Worm (Caenorhabditis elegans) whole organism, late embryonic: ENCODE results near the gene Y116A8A.2.

Source experiments
- C08G9.2 ChIP-seq: sonication (generic microtip); optimal IDR thresholded peaks from 2 replicates; lab custom pipeline; 2016; ENCODE audit warnings: mild to moderate bottlenecking, missing genetic modification characterization, moderate library complexity, missing compliant biosample characterization
- K02D7.2 ChIP-seq: sonication (generic microtip); optimal IDR thresholded peaks from 2 replicates; lab custom pipeline; 2017; ENCODE audit warnings: mild to moderate bottlenecking, missing genetic modification characterization, missing compliant biosample characterization
- T23F11.4 ChIP-seq: fragments of 200-800 bp; sonication (Bioruptor generic); optimal IDR thresholded peaks from 2 replicates; lab custom pipeline; 2018; ENCODE audit warnings: mild to moderate bottlenecking, missing genetic modification characterization, missing compliant biosample characterization
- Y22D7AL.16 ChIP-seq: sonication (generic microtip); optimal IDR thresholded peaks from 2 replicates; lab custom pipeline; 2016; ENCODE audit warnings: missing genetic modification characterization, missing compliant biosample characterization
- ceh-18 ChIP-seq: sonication (generic microtip); optimal IDR thresholded peaks from 2 replicates; lab custom pipeline; 2016; ENCODE audit warnings: missing genetic modification characterization, missing compliant biosample characterization
- ceh-19 ChIP-seq: fragments of 200-800 bp; sonication (Bioruptor generic); optimal IDR thresholded peaks from 2 replicates; lab custom pipeline; 2018; ENCODE audit warnings: mild to moderate bottlenecking, missing genetic modification characterization, missing compliant biosample characterization
- ceh-31 ChIP-seq: sonication (generic microtip); optimal IDR thresholded peaks from 2 replicates; lab custom pipeline; 2016; ENCODE audit warnings: missing genetic modification characterization, missing compliant biosample characterization
- ceh-34 ChIP-seq: sonication (generic microtip); optimal IDR thresholded peaks from 2 replicates; lab custom pipeline; 2016; ENCODE audit warnings: mild to moderate bottlenecking, missing genetic modification characterization, missing compliant biosample characterization
- ceh-48 ChIP-seq: sonication (generic microtip); optimal IDR thresholded peaks from 2 replicates; lab custom pipeline; 2016; ENCODE audit warnings: missing genetic modification characterization, inconsistent platforms, missing compliant biosample characterization
- dve-1 ChIP-seq: sonication (generic microtip); optimal IDR thresholded peaks from 2 replicates; lab custom pipeline; 2017; ENCODE audit warnings: antibody characterized with exemption, mild to moderate bottlenecking, missing genetic modification characterization, missing compliant biosample characterization
- elt-2 ChIP-seq: sonication (generic microtip); optimal IDR thresholded peaks from 2 replicates; lab custom pipeline; 2016; ENCODE audit warnings: missing genetic modification reagents, missing genetic modification characterization, missing compliant biosample characterization
- elt-4 ChIP-seq: sonication (generic microtip); optimal IDR thresholded peaks from 2 replicates; lab custom pipeline; 2016; ENCODE audit warnings: missing genetic modification characterization, missing compliant biosample characterization
- eyg-1 ChIP-seq: sonication (generic microtip); optimal IDR thresholded peaks from 2 replicates; lab custom pipeline; 2016; ENCODE audit warnings: missing genotype, missing genetic modification characterization, missing compliant biosample characterization
- fkh-6 ChIP-seq: sonication (generic microtip); optimal IDR thresholded peaks from 2 replicates; lab custom pipeline; 2016; ENCODE audit warnings: missing genetic modification characterization, missing compliant biosample characterization
- hlh-13 ChIP-seq: fragments of 200-800 bp; sonication (Bioruptor generic); optimal IDR thresholded peaks from 2 replicates; lab custom pipeline; 2018; ENCODE audit warnings: mild to moderate bottlenecking, missing genetic modification characterization, missing compliant biosample characterization
- hlh-30 ChIP-seq: sonication (generic microtip); optimal IDR thresholded peaks from 2 replicates; lab custom pipeline; 2017; ENCODE audit warnings: antibody characterized with exemption, missing genetic modification characterization, missing compliant biosample characterization; ENCODE audit not compliant: insufficient read depth
- hlh-6 ChIP-seq: sonication (generic microtip); optimal IDR thresholded peaks from 2 replicates; lab custom pipeline; 2016; ENCODE audit warnings: missing genotype, missing genetic modification characterization, missing compliant biosample characterization
- hlh-8 ChIP-seq: sonication (generic microtip); optimal IDR thresholded peaks from 2 replicates; lab custom pipeline; 2016; ENCODE audit warnings: missing genotype, missing genetic modification characterization, missing compliant biosample characterization
- lim-6 ChIP-seq: sonication (generic microtip); optimal IDR thresholded peaks from 2 replicates; lab custom pipeline; 2016; ENCODE audit warnings: missing genetic modification characterization, missing compliant biosample characterization
- lin-11 ChIP-seq: fragments of 200-800 bp; sonication (Bioruptor generic); optimal IDR thresholded peaks from 2 replicates; lab custom pipeline; 2018; ENCODE audit warnings: mild to moderate bottlenecking, missing genetic modification characterization, missing compliant biosample characterization
- nfya-1 ChIP-seq: sonication (generic microtip); optimal IDR thresholded peaks from 2 replicates; lab custom pipeline; 2017; ENCODE audit warnings: missing genetic modification characterization, mild to moderate bottlenecking, missing compliant biosample characterization, antibody characterized with exemption, moderate library complexity
- nhr-11 ChIP-seq: fragments of 150-350 bp; optimal IDR thresholded peaks from 2 replicates; lab custom pipeline; 2014; ENCODE audit warnings: missing biosample characterization, missing genetic modification characterization
- nhr-232 ChIP-seq: sonication (generic microtip); optimal IDR thresholded peaks from 2 replicates; lab custom pipeline; 2016; ENCODE audit warnings: missing genetic modification characterization, missing compliant biosample characterization
- odd-2 ChIP-seq: sonication (generic microtip); optimal IDR thresholded peaks from 2 replicates; lab custom pipeline; 2017; ENCODE audit warnings: antibody characterized with exemption, mild to moderate bottlenecking, missing genetic modification characterization, missing compliant biosample characterization
- pat-9 ChIP-seq: fragments of 200-800 bp; sonication (Bioruptor generic); optimal IDR thresholded peaks from 2 replicates; lab custom pipeline; 2018; ENCODE audit warnings: mild to moderate bottlenecking, missing genetic modification characterization, moderate library complexity, missing compliant biosample characterization
- pha-4 ChIP-seq: fragments of 150-350 bp; optimal IDR thresholded peaks from 2 replicates; lab custom pipeline; 2018; ENCODE audit warnings: missing biosample characterization, missing genetic modification reagents, missing genetic modification characterization
- pqm-1 ChIP-seq: sonication (generic microtip); optimal IDR thresholded peaks from 2 replicates; lab custom pipeline; 2016; ENCODE audit warnings: missing genetic modification characterization, missing compliant biosample characterization
- ref-2 ChIP-seq: sonication (generic microtip); optimal IDR thresholded peaks from 2 replicates; lab custom pipeline; 2016; ENCODE audit warnings: missing genetic modification characterization, missing compliant biosample characterization
- rnt-1 ChIP-seq: sonication (generic microtip); optimal IDR thresholded peaks from 2 replicates; lab custom pipeline; 2016; ENCODE audit warnings: missing genetic modification characterization, missing compliant biosample characterization
- syd-9 ChIP-seq: sonication (generic microtip); optimal IDR thresholded peaks from 2 replicates; lab custom pipeline; 2016; ENCODE audit warnings: mild to moderate bottlenecking, missing genetic modification characterization, moderate library complexity, missing compliant biosample characterization
- unc-3 ChIP-seq, 2 experiments: fragments of 200-800 bp in 1 of 2; sonication (Bioruptor generic) in 1 of 2; sonication (generic microtip) in 1 of 2; conservative IDR thresholded peaks in 1 of 2; optimal IDR thresholded peaks in 1 of 2; 2 replicates each; pipeline versions ENCODE4 v1.3.6 to Lab custom; 2016 to 2022; ENCODE audit warnings: missing compliant biosample characterization in 2 of 2, missing genetic modification characterization in 2 of 2, missing genetic modification reagents in 1 of 2
- unc-55 ChIP-seq: sonication (generic microtip); optimal IDR thresholded peaks from 2 replicates; lab custom pipeline; 2017; ENCODE audit warnings: missing biosample characterization, missing genetic modification reagents, missing genetic modification characterization
- unc-86 ChIP-seq: sonication (generic microtip); optimal IDR thresholded peaks from 2 replicates; lab custom pipeline; 2016; ENCODE audit warnings: missing genetic modification characterization, missing compliant biosample characterization
- ztf-16 ChIP-seq: sonication (generic microtip); optimal IDR thresholded peaks from 2 replicates; lab custom pipeline; 2017; ENCODE audit warnings: missing genetic modification characterization, missing compliant biosample characterization

Y116A8A.2 gene

DNA sequence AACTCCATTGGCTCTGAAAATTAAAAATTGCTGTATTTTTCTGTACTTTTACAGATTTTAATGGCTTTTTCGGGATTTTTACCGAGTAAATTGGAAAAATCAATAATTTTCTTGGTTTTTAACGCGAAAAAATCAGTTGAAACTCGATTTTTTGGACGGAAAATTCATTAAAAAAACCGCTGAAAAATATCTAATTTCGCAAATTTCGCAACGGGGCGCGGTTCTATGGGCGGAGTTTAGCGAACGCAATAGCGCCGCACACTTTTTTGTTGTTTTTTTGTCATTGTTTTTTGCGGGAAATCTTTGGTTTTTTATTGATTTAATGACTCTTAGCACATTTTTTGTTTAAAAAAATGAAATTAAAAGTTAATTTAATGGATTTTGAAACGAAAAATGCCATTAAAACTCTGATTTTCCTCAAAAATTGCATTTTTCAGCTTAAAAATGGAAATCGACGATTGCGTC is 49.7 kb upstream of the Y116A8A.2 start, which contains the start of the genes mel-46 and lsy-13 (continued):
- TF ChIP-seq rnt-1 (peak; percentile 27), ceh-18 (tag; lab: Kevin White, UChicago) (peak; percentile 20), T23F11.4 (peak; percentile 16), hlh-30 (no peak), pat-9 (tag; lab: Kevin White, UChicago) (peak; percentile 56), hlh-13 (no peak), nhr-11 (tag; lab: Kevin White, UChicago) (no peak), nfya-1 (tag; lab: Kevin White, UChicago) (peak; percentile 55), ref-2 (tag; lab: Kevin White, UChicago) (no peak), dve-1 (no peak), fkh-6 (tag; lab: Kevin White, UChicago) (peak; percentile 38), syd-9 (tag; lab: Kevin White, UChicago) (no peak), ceh-48 (tag; lab: Kevin White, UChicago) (peak; percentile 53), ceh-19 (peak; percentile 53), lin-11 (tag; lab: Kevin White, UChicago) (peak; percentile 44), ztf-16 (tag; lab: Kevin White, UChicago) (peak; percentile 38), lim-6 (tag; lab: Kevin White, UChicago) (no peak)

DNA sequence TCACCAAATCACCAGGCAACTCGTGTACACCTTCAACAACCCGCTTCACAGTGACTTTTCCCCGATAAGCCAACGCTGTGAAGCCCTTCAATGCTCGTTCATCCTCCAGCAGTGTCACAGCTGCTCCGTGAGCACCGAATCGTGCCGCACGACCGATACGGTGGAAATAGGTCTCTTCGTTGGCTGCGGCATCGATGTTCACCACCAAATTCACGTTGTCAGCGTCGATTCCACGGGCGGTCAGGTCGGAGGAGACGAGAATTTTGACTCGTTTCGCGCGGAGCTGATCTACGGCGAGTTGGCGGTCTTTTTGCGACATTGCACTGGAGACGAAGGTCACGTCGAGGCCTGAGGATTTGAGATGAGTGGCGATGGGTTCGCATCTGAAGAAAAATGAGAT is 47.0 kb upstream of the Y116A8A.2 start:
- TF ChIP-seq pha-4 (tag; lab: Kevin White, UChicago) (no peak), hlh-6 (no peak), lim-6 (tag; lab: Kevin White, UChicago) (no peak), eyg-1 (tag; lab: Kevin White, UChicago) (no peak), T23F11.4 (no peak), nhr-232 (tag; lab: Kevin White, UChicago) (no peak), hlh-8 (tag; lab: Kevin White, UChicago) (no peak), C08G9.2 (tag; lab: Kevin White, UChicago) (no peak), ceh-34 (no peak), ceh-31 (tag; lab: Kevin White, UChicago) (no peak), ceh-18 (tag; lab: Kevin White, UChicago) (no peak), unc-55 (GFP tag; lab: Kevin White, UChicago) (no peak), elt-4 (tag; lab: Kevin White, UChicago) (no peak), pqm-1 (tag; lab: Kevin White, UChicago) (no peak), unc-86 (tag; lab: Kevin White, UChicago) (no peak), Y22D7AL.16 (tag; lab: Kevin White, UChicago) (no peak), ztf-16 (tag; lab: Kevin White, UChicago) (no peak), elt-2 (tag; lab: Kevin White, UChicago) (no peak), unc-3 (GFP tag; conservative IDR thresholded peaks at IDR 0.05; lab: Robert Waterston, UW) (no peak), unc-3 (tag; optimal IDR thresholded peaks at IDR 0.05; lab: Kevin White, UChicago) (no peak), K02D7.2 (tag; lab: Kevin White, UChicago) (no peak)

DNA sequence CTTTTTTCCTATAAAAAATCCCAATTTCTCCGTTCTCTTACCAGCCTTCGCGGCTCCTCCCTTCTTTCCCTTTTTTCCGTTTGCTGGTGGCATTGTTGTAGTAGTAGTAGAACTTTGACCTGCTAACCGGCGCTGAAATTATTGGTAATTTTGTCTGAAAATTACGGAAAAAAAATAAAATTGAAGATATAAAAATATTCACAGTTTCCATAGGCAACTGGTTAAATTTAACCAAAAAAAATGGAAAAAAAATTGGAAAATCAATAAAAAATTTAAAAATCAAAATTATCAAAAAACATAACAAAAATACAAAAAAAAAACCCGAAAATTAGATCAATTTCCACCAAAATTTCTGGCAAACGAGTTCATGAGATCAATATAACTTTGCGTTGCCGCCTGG is 41.1 kb upstream of the Y116A8A.2 start, which contains the start of gene map-2:
Gene map-2 (minus strand): TSS at position 101 of the 400 bp plus-strand sequence.
- no peak for TF ChIP-seq ceh-34
- TF ChIP-seq pha-4 (tag; lab: Kevin White, UChicago) = no peak
- no peak for TF ChIP-seq odd-2 (tag; lab: Kevin White, UChicago)
- TF ChIP-seq K02D7.2 (tag; lab: Kevin White, UChicago) = no peak

DNA sequence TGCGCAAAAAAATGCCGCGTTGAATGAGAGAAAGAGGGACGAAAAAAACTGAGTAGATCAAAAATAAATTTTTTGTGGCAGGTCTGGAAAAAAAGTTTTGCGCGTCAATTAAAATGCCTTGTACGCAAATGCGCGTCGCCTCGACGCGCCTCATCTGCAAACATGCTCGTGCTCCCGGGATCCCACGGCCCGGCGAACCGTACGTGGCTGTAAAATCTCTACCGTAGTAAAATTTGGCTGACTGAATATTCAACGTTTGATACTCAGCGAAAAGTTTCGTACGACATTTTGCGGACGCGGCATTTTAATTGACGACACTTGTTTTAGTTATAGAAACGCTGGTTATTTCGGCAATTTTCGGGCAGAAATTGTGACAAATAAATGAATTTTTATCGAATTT is 31.7 kb upstream of the Y116A8A.2 start:
- peak; percentile 4 for TF ChIP-seq ceh-18 (tag; lab: Kevin White, UChicago)
